Fruit fly (Drosophila melanogaster) S2 (cell line): ENCODE results near the gene Adss.

Experiments
- CG8478 ChIP-seq: fragments of >200 bp; optimal IDR thresholded peaks from 2 replicates; lab custom pipeline; 2018
- CTCF ChIP-seq, 2 experiments: fragments of >200 bp; optimal IDR thresholded peaks; 2 replicates each; lab custom pipeline; 2018

The Adss gene

dm6 chr3R:20830153-20830695 lies at the start of gene Adss:
Gene Adss (minus strand): TSS chr3R:20830580.
- TF ChIP-seq CG8478 (lab: Kevin White, UChicago), result no peak
- TF ChIP-seq CTCF (optimal IDR thresholded peaks at IDR 0.05; lab: Kevin White, UChicago), result peak; percentile 2 to 8

DNA sequence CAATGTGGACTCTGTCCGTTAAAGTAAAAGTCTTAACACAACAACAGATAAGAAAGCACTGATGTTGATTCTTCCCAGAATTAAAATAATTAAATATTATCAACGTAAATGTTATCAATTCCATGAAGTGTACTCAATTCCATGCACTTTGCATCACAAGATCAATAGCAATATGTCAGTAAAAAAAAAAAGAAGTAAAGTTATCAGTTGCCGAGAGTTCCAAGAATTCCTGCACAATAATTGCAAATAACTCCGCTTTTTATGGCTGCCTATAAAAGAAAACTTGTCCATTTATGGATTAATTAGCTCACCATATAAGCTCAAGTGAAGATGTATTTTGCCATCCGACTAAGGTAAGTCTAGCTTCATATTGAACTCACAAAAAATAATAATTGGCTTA lies 47.1 kb upstream of the Adss start, which contains the start of gene TotZ:
Gene TotZ (plus strand): TSS at position 301 of the 400 bp plus-strand sequence.
- TF ChIP-seq CG8478 (lab: Kevin White, UChicago) (no peak), CTCF (optimal IDR thresholded peaks at IDR 0.05; lab: Kevin White, UChicago) (no peak)

DNA sequence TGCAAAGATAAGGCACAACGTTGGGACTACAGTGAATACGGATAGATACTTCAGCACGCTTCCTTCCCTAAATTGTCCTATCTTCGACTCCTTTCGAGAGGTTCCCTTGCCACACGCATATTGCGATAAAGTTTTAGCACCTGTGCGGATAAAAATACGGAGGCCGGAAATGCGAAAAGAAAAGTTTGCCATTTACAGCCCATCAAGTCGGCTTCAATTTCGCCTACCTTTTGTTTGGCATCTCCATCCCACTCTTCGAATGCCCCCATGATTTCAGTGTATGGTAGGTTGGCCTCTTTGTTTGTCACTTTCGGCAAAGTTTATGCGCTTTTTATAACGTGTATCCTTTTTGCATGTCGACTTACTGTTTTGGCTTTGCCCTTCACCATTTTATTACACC lies 46.3 kb upstream of the Adss start:
- no peak for TF ChIP-seq CG8478 (lab: Kevin White, UChicago)
- no peak for TF ChIP-seq CTCF (optimal IDR thresholded peaks at IDR 0.05; lab: Kevin White, UChicago)

- TF ChIP-seq CG8478 (lab: Kevin White, UChicago) (no peak), CTCF (optimal IDR thresholded peaks at IDR 0.05; lab: Kevin White, UChicago) (no peak)
Measured at dm6 chr3R:20873638-20874037, 43.3 kb upstream of the Adss start, which contains the start of gene TotB. Gene TotB (plus strand): TSS chr3R:20873938.

dm6 chr3R:20872688-20873087 lies 42.3 kb upstream of the Adss start, which contains the start of gene TotC:
Gene TotC (plus strand): TSS chr3R:20872988.
- TF ChIP-seq CG8478 (lab: Kevin White, UChicago), result no peak
- TF ChIP-seq CTCF (optimal IDR thresholded peaks at IDR 0.05; lab: Kevin White, UChicago), result no peak

DNA sequence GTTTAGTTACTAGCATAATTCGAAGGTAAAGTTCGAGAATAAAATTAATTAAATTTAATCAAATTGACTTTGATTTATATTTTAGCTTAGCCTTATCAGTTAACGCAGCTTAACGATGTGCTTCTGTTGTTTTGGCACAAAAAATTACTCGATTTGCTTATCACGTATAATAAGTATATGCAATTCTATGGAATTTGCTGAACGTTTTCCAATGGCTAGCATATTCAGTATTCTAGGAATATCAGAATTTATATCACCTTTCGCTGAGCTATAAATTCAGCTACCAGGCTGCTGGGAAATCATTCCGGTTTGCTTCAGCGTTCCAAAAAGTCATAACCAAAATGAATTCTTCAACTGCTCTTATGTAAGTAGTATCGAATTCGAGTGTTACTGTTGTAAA lies 40.4 kb upstream of the Adss start, which contains the start of gene TotA:
Gene TotA (plus strand): TSS at position 301 of the 400 bp plus-strand sequence.
- TF ChIP-seq CG8478 (lab: Kevin White, UChicago), result no peak
- TF ChIP-seq CTCF (optimal IDR thresholded peaks at IDR 0.05; lab: Kevin White, UChicago), result no peak

dm6 chr3R:20866204-20866603 lies 35.8 kb upstream of the Adss start, which contains the start of gene KaiR1D:
Gene KaiR1D (minus strand): TSS chr3R:20866231.
- no peak for TF ChIP-seq CG8478 (lab: Kevin White, UChicago)
- TF ChIP-seq CTCF (optimal IDR thresholded peaks at IDR 0.05; lab: Kevin White, UChicago), result no peak

- TF ChIP-seq CG8478 (lab: Kevin White, UChicago), result no peak
Measured at dm6 chr3R:20859845-20860244, 29.5 kb upstream of the Adss start, which contains the start of gene Ir93a. Gene Ir93a (minus strand): TSS chr3R:20859945.

DNA sequence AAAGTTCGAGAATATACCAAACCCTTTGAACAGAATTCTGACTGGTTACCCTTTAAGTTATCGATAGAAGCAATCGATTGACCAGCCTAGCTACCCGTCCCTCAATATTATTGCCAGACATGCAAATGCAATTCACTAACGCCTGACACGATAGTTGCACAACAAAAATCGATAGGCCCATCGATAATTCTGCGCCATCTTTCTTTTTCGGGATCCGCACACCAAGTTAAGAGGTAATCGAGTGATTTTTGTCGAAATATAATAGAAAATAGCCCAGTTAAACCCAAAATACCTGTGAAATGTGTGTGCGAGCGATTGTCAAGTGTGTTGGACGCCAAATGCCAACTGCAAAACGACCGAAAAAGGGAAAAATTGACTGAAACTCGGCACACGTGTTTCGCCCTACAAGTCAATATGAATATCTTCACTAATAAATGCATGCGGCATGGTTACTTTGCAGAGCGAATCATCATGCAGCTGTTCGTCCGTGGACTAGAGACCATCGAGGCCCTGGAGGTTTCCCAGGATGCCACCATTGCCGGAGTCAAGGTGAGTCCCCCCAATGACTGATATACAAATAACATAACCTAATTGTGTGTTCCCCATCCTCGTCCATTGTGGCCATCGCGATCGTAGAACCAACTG lies 20.1 kb upstream of the Adss start, which contains the start of gene RpS30:
Gene RpS30 (plus strand): TSS at position 122 of the 645 bp plus-strand sequence.
- TF ChIP-seq CG8478 (lab: Kevin White, UChicago) (no peak), CTCF (optimal IDR thresholded peaks at IDR 0.05; lab: Kevin White, UChicago) (peak; percentile 39 to 41)

DNA sequence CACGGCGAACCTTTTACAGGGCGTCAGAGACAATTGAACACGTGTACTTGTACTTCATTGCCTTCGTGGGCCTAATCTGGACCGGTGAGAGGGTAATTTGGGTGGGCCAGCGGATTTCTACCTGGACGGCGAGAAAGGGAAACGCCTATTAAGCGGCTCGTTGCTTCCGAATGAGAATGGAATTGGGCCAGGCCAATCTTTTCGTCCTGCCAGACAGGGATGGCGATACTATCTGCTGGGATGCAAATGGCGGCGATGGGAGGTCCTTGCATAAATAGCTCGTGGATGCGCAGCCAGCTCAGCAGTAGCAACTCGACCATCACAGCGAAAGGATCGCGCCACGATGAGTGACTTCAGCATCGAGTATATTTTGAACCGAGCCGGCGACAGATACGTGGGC lies 16.4 kb upstream of the Adss start, which contains the start of gene CG15696:
Gene CG15696 (plus strand): TSS at position 301 of the 400 bp plus-strand sequence.
- TF ChIP-seq CG8478 (lab: Kevin White, UChicago), result no peak
- TF ChIP-seq CTCF (optimal IDR thresholded peaks at IDR 0.05; lab: Kevin White, UChicago), result no peak

DNA sequence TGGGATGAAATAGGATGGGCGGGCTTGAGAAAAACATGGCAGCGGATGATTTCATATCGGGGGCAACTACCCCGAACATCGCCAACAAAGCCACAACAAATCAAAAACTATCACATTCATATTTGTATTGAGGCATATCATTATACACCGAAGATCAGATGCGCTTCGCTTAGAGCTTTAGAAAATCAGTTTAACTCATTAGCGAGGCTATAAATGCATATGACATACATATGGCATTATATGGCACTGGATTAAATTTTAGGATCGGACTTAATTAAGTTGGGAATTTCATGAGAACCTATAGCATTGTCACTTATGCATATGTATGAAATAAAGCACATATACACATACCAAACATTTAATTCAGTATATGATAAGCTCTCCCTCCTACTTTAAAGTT lies 15.9 kb upstream of the Adss start:
- no peak for TF ChIP-seq CG8478 (lab: Kevin White, UChicago)

DNA sequence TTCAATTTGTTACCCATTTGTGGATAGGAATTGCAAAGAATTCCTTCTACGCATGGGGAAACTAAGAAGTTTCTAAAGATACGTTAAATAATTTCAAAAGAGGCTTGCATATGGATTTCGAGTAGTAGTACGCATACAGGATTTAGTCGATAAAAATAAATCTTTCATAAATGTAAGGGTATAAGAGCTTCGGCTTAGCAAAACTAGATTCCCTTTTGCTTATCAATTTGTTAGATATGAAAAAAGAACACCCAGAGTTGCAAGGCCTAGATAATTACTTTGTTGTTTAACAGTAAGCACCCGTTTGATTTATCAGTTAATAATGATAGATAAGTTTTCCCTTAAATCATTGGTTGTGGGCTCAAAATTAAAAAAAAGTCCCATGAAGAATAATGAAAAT lies 15.1 kb upstream of the Adss start:
- no peak for TF ChIP-seq CG8478 (lab: Kevin White, UChicago)
- TF ChIP-seq CTCF (optimal IDR thresholded peaks at IDR 0.05; lab: Kevin White, UChicago), result no peak

DNA sequence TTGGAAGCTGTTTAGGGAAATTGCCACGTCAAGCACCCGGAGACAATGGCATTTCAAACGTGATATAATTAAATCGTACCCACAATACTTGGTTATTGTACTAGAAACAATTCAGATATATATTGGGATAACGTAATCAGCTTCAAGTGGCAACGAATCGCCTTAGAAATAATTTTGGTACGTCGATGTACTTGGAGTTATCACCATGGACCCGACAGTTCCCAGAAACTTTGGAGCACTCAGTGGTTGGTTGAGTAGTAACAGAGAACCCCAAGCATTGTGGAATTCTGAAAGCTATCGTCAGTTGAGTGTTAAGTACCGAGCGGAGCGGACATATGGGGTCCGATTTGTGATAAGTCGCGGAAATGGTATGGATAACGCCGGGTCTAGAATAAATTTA lies 11.5 kb upstream of the Adss start, which contains the start of gene CG15695:
Gene CG15695 (plus strand): TSS at position 301 of the 400 bp plus-strand sequence.
- no peak for TF ChIP-seq CG8478 (lab: Kevin White, UChicago)
- TF ChIP-seq CTCF (optimal IDR thresholded peaks at IDR 0.05; lab: Kevin White, UChicago), result no peak

DNA sequence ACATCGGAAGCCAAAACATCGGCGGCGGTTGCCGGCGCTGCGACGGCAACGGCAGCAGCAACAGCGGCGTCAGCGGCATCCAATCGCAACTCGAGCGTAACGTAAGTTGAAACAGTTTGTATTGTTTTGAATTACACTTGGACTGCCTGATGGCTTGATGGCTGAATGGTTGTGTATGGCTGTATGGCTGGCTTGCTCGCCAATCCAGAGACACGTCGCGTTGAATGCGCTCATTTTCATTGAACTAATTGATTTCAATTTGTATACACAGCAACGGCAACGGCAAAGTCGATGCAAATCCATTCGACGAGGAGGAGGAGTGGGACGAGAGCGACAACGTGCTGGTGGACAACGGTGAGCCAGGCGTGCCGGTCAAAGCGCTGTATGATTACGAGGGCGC lies 8.4 kb upstream of the Adss start:
- no peak for TF ChIP-seq CTCF (optimal IDR thresholded peaks at IDR 0.05; lab: Kevin White, UChicago)
- no peak for TF ChIP-seq CG8478 (lab: Kevin White, UChicago)

- TF ChIP-seq CTCF (optimal IDR thresholded peaks at IDR 0.05; lab: Kevin White, UChicago) (no peak), CG8478 (lab: Kevin White, UChicago) (no peak)
Measured at dm6 chr3R:20837242-20837664, 6.9 kb upstream of the Adss start.
